Fruit fly (Drosophila melanogaster): ENCODE data around the gene Lamtor5.

DNA sequence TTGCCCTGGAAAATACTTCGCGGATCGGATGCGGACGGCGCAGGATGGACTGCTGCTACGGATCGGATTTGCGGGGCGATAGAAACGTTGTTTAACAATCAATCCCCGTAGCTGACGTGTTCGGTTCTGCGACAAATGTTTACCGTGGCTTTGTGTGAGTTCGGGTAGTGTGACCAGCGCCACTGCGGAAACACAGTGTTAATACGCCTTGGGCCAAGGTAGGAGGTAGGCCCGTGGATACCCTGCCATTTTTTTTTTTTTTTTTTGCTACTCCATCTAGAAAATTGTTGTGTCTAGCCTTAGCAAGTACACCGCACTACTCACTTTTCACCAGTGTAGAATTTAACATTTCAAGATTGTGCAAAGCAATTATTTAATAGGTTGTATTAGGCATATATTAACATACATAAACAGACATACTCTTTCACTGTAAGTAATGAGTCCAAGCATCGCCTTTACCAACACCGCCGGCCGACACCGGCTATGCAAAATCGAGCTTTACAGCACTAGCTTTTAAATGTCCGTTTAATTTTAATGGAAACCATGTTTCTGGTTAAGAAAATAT, 2.9 kb upstream of the Lamtor5 start, which contains the start of gene deltaCOP:
- TF ChIP-seq tj (GFP tag; optimal IDR thresholded peaks at IDR 0.05): peak; percentile 67
- TF ChIP-seq pad (GFP tag; optimal IDR thresholded peaks at IDR 0.05): peak; percentile 82
- no peak for TF ChIP-seq toe (GFP tag; optimal IDR thresholded peaks at IDR 0.05)
- no peak for TF ChIP-seq Hr96 (GFP tag; optimal IDR thresholded peaks at IDR 0.05)
- TF ChIP-seq CG14711 (tag; optimal IDR thresholded peaks at IDR 0.05): peak; percentile 65
- TF ChIP-seq Crg-1 (GFP tag; optimal IDR thresholded peaks at IDR 0.05): peak; percentile 96
- TF ChIP-seq CG1620 (GFP tag; optimal IDR thresholded peaks at IDR 0.05): peak; percentile 94
- TF ChIP-seq CG11617 (GFP tag; optimal IDR thresholded peaks at IDR 0.05): peak; percentile 88
- TF ChIP-seq bab1 (GFP tag; optimal IDR thresholded peaks at IDR 0.05): peak; percentile 75
